Worm (Caenorhabditis elegans) whole organism, L3 larva: ENCODE results near the gene oig-1.

Source experiments
- R02D3.7 ChIP-seq: fragments of 150-350 bp; optimal IDR thresholded peaks from 2 replicates; lab custom pipeline; 2014; ENCODE audit warnings: missing biosample characterization, missing genetic modification characterization
- ZK546.5 ChIP-seq: sonication (generic microtip); optimal IDR thresholded peaks from 2 replicates; lab custom pipeline; 2017; ENCODE audit warnings: missing biosample characterization, missing genetic modification characterization
- aly-2 ChIP-seq: fragments of 150-350 bp; optimal IDR thresholded peaks from 2 replicates; lab custom pipeline; 2014; ENCODE audit warnings: missing biosample characterization, missing genetic modification characterization
- ama-1 ChIP-seq: fragments of 150-350 bp; optimal IDR thresholded peaks from 2 replicates; lab custom pipeline; 2018
- ceh-16 ChIP-seq: sonication (generic microtip); optimal IDR thresholded peaks from 2 replicates; lab custom pipeline; 2017; ENCODE audit warnings: missing biosample characterization, missing genetic modification characterization
- ceh-28 ChIP-seq: fragments of 150-350 bp; optimal IDR thresholded peaks from 2 replicates; lab custom pipeline; 2014; ENCODE audit warnings: missing biosample characterization, missing genetic modification reagents, missing genetic modification characterization
- ceh-82 ChIP-seq: fragments of 150-350 bp; optimal IDR thresholded peaks from 2 replicates; lab custom pipeline; 2014; ENCODE audit warnings: missing biosample characterization, missing genetic modification characterization
- ceh-9 ChIP-seq: sonication (generic microtip); optimal IDR thresholded peaks from 2 replicates; lab custom pipeline; 2018; ENCODE audit warnings: missing biosample characterization, missing genetic modification characterization
- daf-12 ChIP-seq: fragments of 150-350 bp; optimal IDR thresholded peaks from 2 replicates; lab custom pipeline; 2014; ENCODE audit warnings: missing biosample characterization, missing genetic modification reagents, missing genetic modification characterization
- egl-27 ChIP-seq: sonication (generic microtip); optimal IDR thresholded peaks from 4 replicates; lab custom pipeline; 2017; ENCODE audit warnings: missing biosample characterization, missing genetic modification reagents, missing genetic modification characterization
- egl-5 ChIP-seq: fragments of 150-350 bp; optimal IDR thresholded peaks from 2 replicates; lab custom pipeline; 2017; ENCODE audit warnings: missing biosample characterization, missing genetic modification reagents, missing genetic modification characterization, inconsistent platforms
- elt-1 ChIP-seq: fragments of 150-350 bp; optimal IDR thresholded peaks from 2 replicates; lab custom pipeline; 2014; ENCODE audit warnings: missing biosample characterization, missing genetic modification characterization
- elt-2 ChIP-seq: sonication (generic microtip); optimal IDR thresholded peaks from 2 replicates; lab custom pipeline; 2016; ENCODE audit warnings: missing genetic modification reagents, mild to moderate bottlenecking, missing genetic modification characterization, missing compliant biosample characterization
- elt-3 ChIP-seq, 3 experiments: fragments of 150-350 bp in 1 of 3; sonication (generic microtip) in 2 of 3; optimal IDR thresholded peaks; 2 replicates in 2 of 3; 4 replicates in 1 of 3; lab custom pipeline; 2014 to 2017; ENCODE audit warnings: missing biosample characterization in 3 of 3, missing genetic modification characterization in 3 of 3
- fkh-10 ChIP-seq: sonication (generic microtip); optimal IDR thresholded peaks from 2 replicates; lab custom pipeline; 2017; ENCODE audit warnings: missing biosample characterization, missing genetic modification reagents, missing genetic modification characterization
- fos-1 ChIP-seq: fragments of 150-350 bp; optimal IDR thresholded peaks from 2 replicates; lab custom pipeline; 2014; ENCODE audit warnings: missing biosample characterization, missing genetic modification characterization
- hmg-11 ChIP-seq: sonication (generic microtip); optimal IDR thresholded peaks from 2 replicates; lab custom pipeline; 2016; ENCODE audit warnings: missing genetic modification characterization, missing compliant biosample characterization
- lin-15B ChIP-seq: fragments of 150-350 bp; optimal IDR thresholded peaks from 2 replicates; lab custom pipeline; 2014; ENCODE audit warnings: missing biosample characterization, missing genetic modification characterization
- lin-39 ChIP-seq: fragments of 150-350 bp; optimal IDR thresholded peaks from 2 replicates; lab custom pipeline; 2018; ENCODE audit warnings: missing biosample characterization, missing genetic modification reagents, missing genetic modification characterization
- mml-1 ChIP-seq: fragments of 150-350 bp; sonication (generic microtip); optimal IDR thresholded peaks from 3 replicates; lab custom pipeline; 2014; ENCODE audit warnings: missing biosample characterization, missing genetic modification characterization
- nfya-1 ChIP-seq: sonication (generic microtip); optimal IDR thresholded peaks from 2 replicates; lab custom pipeline; 2017; ENCODE audit warnings: missing genetic modification characterization, mild to moderate bottlenecking, missing compliant biosample characterization, antibody characterized with exemption, moderate library complexity; ENCODE audit not compliant: insufficient read depth
- nhr-11 ChIP-seq: fragments of 150-350 bp; optimal IDR thresholded peaks from 2 replicates; lab custom pipeline; 2014; ENCODE audit warnings: missing biosample characterization, missing genetic modification characterization
- nhr-28 ChIP-seq: fragments of 150-350 bp; optimal IDR thresholded peaks from 2 replicates; lab custom pipeline; 2014; ENCODE audit warnings: missing biosample characterization, missing genetic modification characterization
- nhr-43 ChIP-seq: sonication (generic microtip); optimal IDR thresholded peaks from 2 replicates; lab custom pipeline; 2016; ENCODE audit warnings: mild to moderate bottlenecking, missing genetic modification characterization, missing compliant biosample characterization; ENCODE audit not compliant: poor library complexity, severe bottlenecking
- nhr-67 ChIP-seq: fragments of 150-350 bp; optimal IDR thresholded peaks from 2 replicates; lab custom pipeline; 2014; ENCODE audit warnings: missing biosample characterization, missing genetic modification characterization
- nhr-76 ChIP-seq: fragments of 150-350 bp; sonication (generic microtip); optimal IDR thresholded peaks from 5 replicates; lab custom pipeline; 2014; ENCODE audit warnings: missing biosample characterization, missing genetic modification characterization
- nhr-77 ChIP-seq: fragments of 150-350 bp; optimal IDR thresholded peaks from 2 replicates; lab custom pipeline; 2014; ENCODE audit warnings: missing biosample characterization, missing genetic modification characterization
- pha-4 ChIP-seq: fragments of 150-350 bp; optimal IDR thresholded peaks from 2 replicates; lab custom pipeline; 2014; ENCODE audit warnings: missing biosample characterization, missing genetic modification reagents, missing genetic modification characterization
- pqm-1 ChIP-seq: fragments of 150-350 bp; optimal IDR thresholded peaks from 2 replicates; lab custom pipeline; 2017; ENCODE audit warnings: missing biosample characterization, missing genetic modification characterization, inconsistent platforms
- unc-39 ChIP-seq: sonication (generic microtip); optimal IDR thresholded peaks from 4 replicates; lab custom pipeline; 2017; ENCODE audit warnings: missing biosample characterization, missing genetic modification characterization
- unc-62 ChIP-seq: fragments of 150-350 bp; sonication (generic microtip); optimal IDR thresholded peaks from 4 replicates; lab custom pipeline; 2014; ENCODE audit warnings: missing biosample characterization, missing genetic modification reagents, missing genetic modification characterization
- ztf-4 ChIP-seq: fragments of 150-350 bp; optimal IDR thresholded peaks from 2 replicates; lab custom pipeline; 2014; ENCODE audit warnings: missing biosample characterization, missing genetic modification characterization

Gene oig-1

ce11 chrIII:6509301-6509700 lies 16.2 kb downstream of the oig-1 start:
- TF ChIP-seq fos-1 (tag; lab: Kevin White, UChicago) (no peak), mml-1 (tag; lab: Kevin White, UChicago) (no peak), nhr-43 (peak; percentile 51), elt-2 (tag; lab: Kevin White, UChicago) (peak; percentile 11), daf-12 (tag; lab: Kevin White, UChicago) (no peak)

ce11 chrIII:6508327-6508726 lies 17.1 kb downstream of the oig-1 start:
- TF ChIP-seq hmg-11 (tag; lab: Kevin White, UChicago), result no peak
- peak; percentile 76 for TF ChIP-seq nhr-43
- no peak for TF ChIP-seq ceh-16 (tag; lab: Kevin White, UChicago)
- no peak for TF ChIP-seq nhr-77 (tag; lab: Kevin White, UChicago)

ce11 chrIII:6507832-6508231 lies 17.6 kb downstream of the oig-1 start, which contains the start of gene F23F12.12:
Gene F23F12.12, plus strand, starts transcription at chrIII:6508132.
- TF ChIP-seq nfya-1 (tag; lab: Kevin White, UChicago) (no peak), egl-5 (tag; lab: Kevin White, UChicago) (no peak), nhr-11 (no peak), R02D3.7 (tag; lab: Kevin White, UChicago) (no peak), hmg-11 (tag; lab: Kevin White, UChicago) (no peak), elt-3 (tag; optimal IDR thresholded peaks at IDR 0.05; lab: Kevin White, UChicago) (no peak), unc-62 (no peak), ceh-82 (tag; lab: Kevin White, UChicago) (no peak), elt-1 (tag; lab: Kevin White, UChicago) (no peak), ztf-4 (tag; lab: Kevin White, UChicago) (no peak), nhr-43 (no peak), ceh-28 (tag; lab: Kevin White, UChicago) (no peak), fkh-10 (GFP tag; lab: Kevin White, UChicago) (no peak)

- TF ChIP-seq ceh-28 (tag; lab: Kevin White, UChicago) (no peak), nhr-67 (no peak), elt-2 (tag; lab: Kevin White, UChicago) (peak; percentile 56), ZK546.5 (tag; lab: Kevin White, UChicago) (no peak), pqm-1 (peak; percentile 21), unc-39 (tag; lab: Kevin White, UChicago) (no peak), lin-15B (tag; lab: Kevin White, UChicago) (no peak), nfya-1 (tag; lab: Kevin White, UChicago) (peak; percentile 53)
These were observed 25.4 kb downstream of the oig-1 start, which contains the start of gene F23F12.3 for ce11 chrIII:6500032-6500564. Gene F23F12.3, plus strand, starts transcription at chrIII:6500514.

- TF ChIP-seq unc-62, result no peak
- TF ChIP-seq nhr-28 (tag; lab: Kevin White, UChicago), result no peak
- no peak for TF ChIP-seq pqm-1
- no peak for TF ChIP-seq daf-12 (tag; lab: Kevin White, UChicago)
- no peak for TF ChIP-seq aly-2
- TF ChIP-seq fos-1 (tag; lab: Kevin White, UChicago), result no peak
- TF ChIP-seq mml-1 (tag; lab: Kevin White, UChicago), result no peak
- no peak for TF ChIP-seq elt-3 (tag; optimal IDR thresholded peaks at IDR 0.05; lab: Kevin White, UChicago)
- TF ChIP-seq pha-4, result no peak
- TF ChIP-seq nhr-76 (tag; lab: Kevin White, UChicago), result no peak
- no peak for TF ChIP-seq egl-27
- no peak for TF ChIP-seq ceh-9 (tag; lab: Kevin White, UChicago)
- TF ChIP-seq lin-39 (tag; lab: Kevin White, UChicago), result no peak
These were observed 26.4 kb downstream of the oig-1 start for ce11 chrIII:6499102-6499501.

ce11 chrIII:6498176-6498575 lies 27.3 kb downstream of the oig-1 start, which contains the start of gene sdz-15:
Gene sdz-15, plus strand, starts transcription at chrIII:6498476.
- TF ChIP-seq elt-3 (tag; optimal IDR thresholded peaks at IDR 0.05; lab: Kevin White, UChicago), result no peak
- no peak for TF ChIP-seq hmg-11 (tag; lab: Kevin White, UChicago)
- TF ChIP-seq nhr-11, result no peak
- TF ChIP-seq fos-1 (tag; lab: Kevin White, UChicago), result no peak
- no peak for TF ChIP-seq ama-1
